Worm (Caenorhabditis elegans): Measurements from ENCODE around the gene Y70C5A.4.

Gene Y70C5A.4

ce11 chrV:16589488-16589887 lies 28.1 kb upstream of the Y70C5A.4 start:
- TF ChIP-seq dpl-1 (GFP tag; optimal IDR thresholded peaks at IDR 0.05) (no peak), dmd-8 (GFP tag; IDR thresholded peaks at IDR 0.05) (no peak), hif-1 (tag; optimal IDR thresholded peaks at IDR 0.05) (no peak), ama-1 (optimal IDR thresholded peaks at IDR 0.05) (no peak), mep-1 (tag; optimal IDR thresholded peaks at IDR 0.05) (no peak), snpc-4 (tag; optimal IDR thresholded peaks at IDR 0.05) (no peak), egl-43 (GFP tag; IDR thresholded peaks at IDR 0.05) (no peak), nhr-77 (tag; optimal IDR thresholded peaks at IDR 0.05) (no peak)

ce11 chrV:16591992-16592798 lies 25.4 kb upstream of the Y70C5A.4 start, which contains the start of gene srh-269:
srh-269 (minus strand) TSS chrV:16592042.
- TF ChIP-seq D1046.2 (GFP tag; IDR thresholded peaks at IDR 0.05): peak; percentile 87
- TF ChIP-seq Y75B8A.6 (GFP tag; IDR thresholded peaks at IDR 0.05): peak; percentile 93
- peak; percentile 37; the same call in 1 of the 2 replicates for TF ChIP-seq set-16 (GFP tag; IDR thresholded peaks at IDR 0.05)
- TF ChIP-seq zag-1 (tag; optimal IDR thresholded peaks at IDR 0.05): no peak
- TF ChIP-seq ceh-62 (tag; optimal IDR thresholded peaks at IDR 0.05): no peak
- peak; percentile 96 for TF ChIP-seq egl-43 (GFP tag; IDR thresholded peaks at IDR 0.05)
- peak; percentile 61; the same call in 1 of the 2 replicates for TF ChIP-seq dmd-9 (GFP tag; IDR thresholded peaks at IDR 0.05)
- no peak for TF ChIP-seq ztf-11 (tag; optimal IDR thresholded peaks at IDR 0.05)
- TF ChIP-seq F37D6.2 (tag; optimal IDR thresholded peaks at IDR 0.05): no peak
- no peak; the same call in 1 of the 2 replicates for TF ChIP-seq zip-11 (GFP tag; IDR thresholded peaks at IDR 0.05)
- no peak for TF ChIP-seq nhr-25 (tag; optimal IDR thresholded peaks at IDR 0.05; ENCODE audit: borderline replicate concordance, insufficient read depth)
- peak; percentile 78 for TF ChIP-seq Y48G9A.11 (GFP tag; IDR thresholded peaks at IDR 0.05)
- TF ChIP-seq daf-12 (tag; optimal IDR thresholded peaks at IDR 0.05): no peak
- peak; percentile 57 for TF ChIP-seq lin-29 (GFP tag; IDR thresholded peaks at IDR 0.05)
- peak; percentile 69; the same call in 1 of the 2 replicates for TF ChIP-seq ceh-44 (GFP tag; IDR thresholded peaks at IDR 0.05)
- peak; percentile 17 for TF ChIP-seq hlh-30 (tag; optimal IDR thresholded peaks at IDR 0.05; ENCODE audit: insufficient read depth)
- no peak for TF ChIP-seq nhr-76 (tag; optimal IDR thresholded peaks at IDR 0.05)
- no peak for TF ChIP-seq aly-2 (tag; optimal IDR thresholded peaks at IDR 0.05)
- no peak for TF ChIP-seq zip-2 (tag; optimal IDR thresholded peaks at IDR 0.05)
- TF ChIP-seq T20F7.1 (GFP tag; optimal IDR thresholded peaks at IDR 0.05): peak; percentile 50
- TF ChIP-seq F26F4.8 (GFP tag; conservative IDR thresholded peaks at IDR 0.05): peak; percentile 86
- TF ChIP-seq unc-39 (tag; optimal IDR thresholded peaks at IDR 0.05): no peak
- peak; percentile 83; the same call in 1 of the 2 replicates for TF ChIP-seq lin-1 (GFP tag; IDR thresholded peaks at IDR 0.05)
- TF ChIP-seq R02D3.7 (tag; optimal IDR thresholded peaks at IDR 0.05): no peak
- peak; percentile 51 for TF ChIP-seq rbr-2 (tag; optimal IDR thresholded peaks at IDR 0.05)
- TF ChIP-seq madf-9 (GFP tag; conservative IDR thresholded peaks at IDR 0.05): peak; percentile 89
- TF ChIP-seq ceh-82 (tag; optimal IDR thresholded peaks at IDR 0.05): no peak
- TF ChIP-seq mxl-3 (GFP tag; optimal IDR thresholded peaks at IDR 0.05): peak; percentile 59
- peak; percentile 66 for TF ChIP-seq Y5F2A.4 (GFP tag; optimal IDR thresholded peaks at IDR 0.05)
- peak; percentile 89 for TF ChIP-seq pha-4 (GFP tag; IDR thresholded peaks at IDR 0.05)
- TF ChIP-seq pha-4 (tag; optimal IDR thresholded peaks at IDR 0.05): no peak
- TF ChIP-seq lir-3 (tag; optimal IDR thresholded peaks at IDR 0.05): peak; percentile 25
- TF ChIP-seq lin-15B (tag; optimal IDR thresholded peaks at IDR 0.05): no peak
- TF ChIP-seq dmd-8 (GFP tag; IDR thresholded peaks at IDR 0.05): peak; percentile 92
- TF ChIP-seq daf-8 (GFP tag; IDR thresholded peaks at IDR 0.05): 0 out of 2 replicates have a peak, but pooled peaks have one; percentile 37
- TF ChIP-seq cey-2 (tag; optimal IDR thresholded peaks at IDR 0.05; ENCODE audit: borderline replicate concordance, insufficient read depth): no peak
- peak; percentile 81 for TF ChIP-seq hmg-1.1 (GFP tag; IDR thresholded peaks at IDR 0.05)
- TF ChIP-seq ctbp-1 (GFP tag; IDR thresholded peaks at IDR 0.05): peak; percentile 80
- TF ChIP-seq nhr-6 (tag; optimal IDR thresholded peaks at IDR 0.05): no peak
- peak; percentile 38 for TF ChIP-seq lin-13 (GFP tag; optimal IDR thresholded peaks at IDR 0.05)
- no peak for TF ChIP-seq fkh-10 (GFP tag; optimal IDR thresholded peaks at IDR 0.05)
- peak; percentile 96 for TF ChIP-seq vab-7 (GFP tag; IDR thresholded peaks at IDR 0.05)

Data from whole organism, L4 larva.